Worm (Caenorhabditis elegans) whole organism, midembryonic: ENCODE data around the gene mec-17.

Experiments used
- med-1 ChIP-seq: sonication (generic microtip); optimal IDR thresholded peaks from 2 replicates; lab custom pipeline; 2017; ENCODE audit warnings: missing genetic modification characterization, mild to moderate bottlenecking, missing compliant biosample characterization, antibody characterized with exemption, missing genetic modification reagents; ENCODE audit not compliant: insufficient read depth
- ref-1 ChIP-seq: fragments of 200-800 bp; sonication (Bioruptor generic); conservative IDR thresholded peaks from 2 replicates; pipeline ENCODE4 v1.3.6; 2022; ENCODE audit warnings: missing genetic modification reagents, missing genetic modification characterization, missing compliant biosample characterization
- ztf-23 ChIP-seq: fragments of 200-800 bp; sonication (Bioruptor generic); IDR thresholded peaks from 2 replicates; pipeline ENCODE4 v1.3.6; 2022; ENCODE audit warnings: missing genetic modification reagents, missing genetic modification characterization, missing compliant biosample characterization

- TF ChIP-seq med-1: no peak
- no peak for TF ChIP-seq ztf-23 (GFP tag; lab: Robert Waterston, UW)
- no peak for TF ChIP-seq ref-1
These were observed 7.7 kb upstream of the mec-17 start for ce11 chrIV:7994715-7995114.
